Worm (Caenorhabditis elegans): ENCODE data around the gene cls-3.

The cls-3 gene

ce11 chrIII:9201977-9202376 is 11.1 kb upstream of the cls-3 start:
- TF ChIP-seq Y55F3AM.14 (GFP tag; optimal IDR thresholded peaks at IDR 0.05) (no peak), sem-4 (tag; optimal IDR thresholded peaks at IDR 0.05) (no peak), nhr-77 (tag; optimal IDR thresholded peaks at IDR 0.05) (no peak), nhr-11 (tag; optimal IDR thresholded peaks at IDR 0.05) (no peak), C34F6.9 (tag; optimal IDR thresholded peaks at IDR 0.05) (no peak)

- no peak for TF ChIP-seq sma-9 (GFP tag; optimal IDR thresholded peaks at IDR 0.05)
- no peak for TF ChIP-seq sma-9 (tag; optimal IDR thresholded peaks at IDR 0.05)
- TF ChIP-seq ama-1 (optimal IDR thresholded peaks at IDR 0.05), result no peak
- no peak for TF ChIP-seq unc-55 (GFP tag; optimal IDR thresholded peaks at IDR 0.05)
- TF ChIP-seq C34F6.9 (tag; optimal IDR thresholded peaks at IDR 0.05), result no peak
- no peak for TF ChIP-seq unc-39 (tag; optimal IDR thresholded peaks at IDR 0.05)
- TF ChIP-seq ZK546.5 (tag; optimal IDR thresholded peaks at IDR 0.05), result no peak
- TF ChIP-seq dmd-4 (tag; optimal IDR thresholded peaks at IDR 0.05), result no peak
- no peak for TF ChIP-seq lin-11 (tag; optimal IDR thresholded peaks at IDR 0.05)
- no peak for TF ChIP-seq ceh-16 (tag; optimal IDR thresholded peaks at IDR 0.05)
- no peak for TF ChIP-seq skn-1 (tag; optimal IDR thresholded peaks at IDR 0.05)
- no peak for TF ChIP-seq ceh-82 (tag; optimal IDR thresholded peaks at IDR 0.05)
- no peak for TF ChIP-seq ztf-1 (GFP tag; conservative IDR thresholded peaks at IDR 0.05)
- TF ChIP-seq sma-3 (GFP tag; optimal IDR thresholded peaks at IDR 0.05), result no peak
- TF ChIP-seq fos-1 (tag; optimal IDR thresholded peaks at IDR 0.05), result no peak
These were observed 8.7 kb upstream of the cls-3 start, which contains the start of gene ZC84.6 for ce11 chrIII:9199605-9200004. TSS of gene ZC84.6 (minus strand) at chrIII:9199705.

ce11 chrIII:9185722-9186121 is 5.2 kb downstream of the cls-3 start, which contains the start of gene ZC84.7:
TSS of gene ZC84.7 (plus strand) at chrIII:9186022.
- TF ChIP-seq gmeb-1 (tag; optimal IDR thresholded peaks at IDR 0.05) (no peak), ceh-16 (tag; optimal IDR thresholded peaks at IDR 0.05) (no peak), nhr-23 (tag; optimal IDR thresholded peaks at IDR 0.05) (no peak), mbf-1 (tag; optimal IDR thresholded peaks at IDR 0.05) (no peak), sma-9 (GFP tag; optimal IDR thresholded peaks at IDR 0.05) (no peak), sma-9 (tag; optimal IDR thresholded peaks at IDR 0.05) (no peak), mdl-1 (tag; optimal IDR thresholded peaks at IDR 0.05) (no peak), dmd-4 (tag; optimal IDR thresholded peaks at IDR 0.05) (no peak), zag-1 (tag; optimal IDR thresholded peaks at IDR 0.05) (no peak), mab-5 (tag; optimal IDR thresholded peaks at IDR 0.05) (no peak), F13H6.1 (tag; optimal IDR thresholded peaks at IDR 0.05) (no peak), fos-1 (tag; optimal IDR thresholded peaks at IDR 0.05) (no peak), snpc-4 (tag; optimal IDR thresholded peaks at IDR 0.05) (no peak), lin-11 (tag; optimal IDR thresholded peaks at IDR 0.05) (no peak), alr-1 (tag; optimal IDR thresholded peaks at IDR 0.05) (no peak), nhr-21 (tag; optimal IDR thresholded peaks at IDR 0.05) (no peak), sem-4 (tag; optimal IDR thresholded peaks at IDR 0.05) (no peak), Y55F3AM.14 (GFP tag; optimal IDR thresholded peaks at IDR 0.05) (no peak), aly-2 (tag; optimal IDR thresholded peaks at IDR 0.05) (no peak)

ce11 chrIII:9181246-9181645 is 9.7 kb downstream of the cls-3 start, which contains the start of gene tax-4:
TSS of gene tax-4 (plus strand) at chrIII:9181546.
- no peak for TF ChIP-seq nhr-237 (tag; optimal IDR thresholded peaks at IDR 0.05)
- no peak for TF ChIP-seq R02D3.7 (tag; optimal IDR thresholded peaks at IDR 0.05)
- TF ChIP-seq lin-11 (tag; optimal IDR thresholded peaks at IDR 0.05), result no peak
- no peak for TF ChIP-seq lsy-2 (tag; optimal IDR thresholded peaks at IDR 0.05)
- TF ChIP-seq gmeb-1 (tag; optimal IDR thresholded peaks at IDR 0.05), result no peak

ce11 chrIII:9177874-9178273 is 13.0 kb downstream of the cls-3 start:
- peak; percentile 84 for TF ChIP-seq mab-5 (tag; optimal IDR thresholded peaks at IDR 0.05)
- peak; percentile 40 for TF ChIP-seq unc-55 (GFP tag; optimal IDR thresholded peaks at IDR 0.05)
- no peak for TF ChIP-seq lin-11 (tag; optimal IDR thresholded peaks at IDR 0.05)
- no peak for TF ChIP-seq ceh-16 (tag; optimal IDR thresholded peaks at IDR 0.05)
- TF ChIP-seq crh-2 (tag; optimal IDR thresholded peaks at IDR 0.05), result no peak
- TF ChIP-seq zag-1 (tag; optimal IDR thresholded peaks at IDR 0.05), result no peak

- no peak for TF ChIP-seq unc-55 (GFP tag; optimal IDR thresholded peaks at IDR 0.05)
- TF ChIP-seq fos-1 (tag; optimal IDR thresholded peaks at IDR 0.05), result peak; percentile 19
These were observed 14.9 kb downstream of the cls-3 start for ce11 chrIII:9176008-9176407.
